Worm (Caenorhabditis elegans): ENCODE measurements around the gene zyg-9.

ce11 chrII:8417059-8417668, 40.5 kb upstream of the zyg-9 start, which contains the start of gene fdgt-2:
- TF ChIP-seq nhr-237 (tag; optimal IDR thresholded peaks at IDR 0.05) (no peak), ces-1 (GFP tag; optimal IDR thresholded peaks at IDR 0.05) (no peak), mep-1 (tag; optimal IDR thresholded peaks at IDR 0.05) (no peak), sptf-1 (tag; optimal IDR thresholded peaks at IDR 0.05) (no peak), mls-2 (tag; optimal IDR thresholded peaks at IDR 0.05) (no peak), ztf-11 (tag; optimal IDR thresholded peaks at IDR 0.05) (no peak), elt-1 (tag; optimal IDR thresholded peaks at IDR 0.05; ENCODE audit: borderline replicate concordance, insufficient read depth) (no peak)

All from whole organism, mixed stage, embryonic.